Fruit fly (Drosophila melanogaster) whole organism, pupa: ENCODE measurements around the gene CG11317.

Experiments
- CG10348 ChIP-seq: fragments of 200-800 bp; sonication (Bioruptor generic); IDR thresholded peaks from 2 replicates; pipeline ENCODE4 v1.3.6; 2022; ENCODE audit warnings: missing biosample characterization, missing genetic modification characterization
- CG12605 ChIP-seq: fragments of 200-800 bp; sonication (Bioruptor generic); IDR thresholded peaks from 2 replicates; pipeline ENCODE4 v1.3.6; 2022; ENCODE audit warnings: missing biosample characterization, missing genetic modification characterization
- CG13204 ChIP-seq: fragments of 200-800 bp; sonication (Bioruptor generic); optimal IDR thresholded peaks from 2 replicates; lab custom pipeline; 2018; ENCODE audit warnings: missing biosample characterization, mild to moderate bottlenecking, missing genetic modification characterization, moderate library complexity
- CG14655 ChIP-seq: fragments of 200-800 bp; sonication (Bioruptor generic); optimal IDR thresholded peaks from 3 replicates; lab custom pipeline; 2017; ENCODE audit warnings: mild to moderate bottlenecking, missing biosample characterization, missing genetic modification reagents, missing genetic modification characterization
- CG15710 ChIP-seq: fragments of 200-800 bp; sonication (Bioruptor generic); optimal IDR thresholded peaks from 2 replicates; lab custom pipeline; 2018; ENCODE audit warnings: missing biosample characterization, mild to moderate bottlenecking, missing genetic modification characterization, moderate library complexity
- CG17806 ChIP-seq: fragments of 200-800 bp; sonication (Bioruptor generic); optimal IDR thresholded peaks from 2 replicates; lab custom pipeline; 2018; ENCODE audit warnings: missing biosample characterization, mild to moderate bottlenecking, missing genetic modification characterization, moderate library complexity
- CG32121 ChIP-seq: fragments of 200-800 bp; sonication (Bioruptor generic); IDR thresholded peaks from 2 replicates; pipeline ENCODE4 v1.3.6; 2022; ENCODE audit warnings: missing biosample characterization, missing genetic modification characterization
- CG34367 ChIP-seq: fragments of 200-800 bp; sonication (Bioruptor generic); optimal IDR thresholded peaks from 2 replicates; lab custom pipeline; 2018; ENCODE audit warnings: missing biosample characterization, mild to moderate bottlenecking, missing genetic modification characterization
- CG4496 ChIP-seq: fragments of 200-800 bp; sonication (Bioruptor generic); IDR thresholded peaks from 3 replicates; pipeline ENCODE4 v1.3.6; 2022; ENCODE audit warnings: missing biosample characterization, missing genetic modification characterization
- CG8159 ChIP-seq: fragments of 200-800 bp; sonication (Bioruptor generic); optimal IDR thresholded peaks from 3 replicates; lab custom pipeline; 2018; ENCODE audit warnings: missing biosample characterization, mild to moderate bottlenecking, missing genetic modification characterization, moderate library complexity
- CG8301 ChIP-seq: fragments of 200-800 bp; sonication (Bioruptor generic); optimal IDR thresholded peaks from 2 replicates; lab custom pipeline; 2018; ENCODE audit warnings: missing biosample characterization, mild to moderate bottlenecking, missing genetic modification characterization
- CG9948 ChIP-seq: fragments of 200-800 bp; sonication (Bioruptor generic); optimal IDR thresholded peaks from 2 replicates; lab custom pipeline; 2018; ENCODE audit warnings: missing biosample characterization, mild to moderate bottlenecking, missing genetic modification characterization, moderate library complexity
- D1 ChIP-seq: fragments of 200-800 bp; sonication (Bioruptor generic); optimal IDR thresholded peaks from 2 replicates; lab custom pipeline; 2018; ENCODE audit warnings: missing biosample characterization, mild to moderate bottlenecking, missing genetic modification characterization, moderate library complexity
- EcR ChIP-seq: fragments of 200-800 bp; sonication (Bioruptor generic); optimal IDR thresholded peaks from 3 replicates; lab custom pipeline; 2019; ENCODE audit warnings: missing biosample characterization, missing genetic modification characterization, mild to moderate bottlenecking, moderate library complexity, missing genetic modification reagents
- Ets98B ChIP-seq: fragments of 200-800 bp; sonication (Bioruptor generic); IDR thresholded peaks from 2 replicates; pipeline ENCODE4 v1.3.6; 2022; ENCODE audit warnings: missing biosample characterization, missing genetic modification characterization
- Pif1A ChIP-seq: fragments of 200-800 bp; sonication (Bioruptor generic); optimal IDR thresholded peaks from 3 replicates; lab custom pipeline; 2016; ENCODE audit warnings: missing biosample characterization, missing genetic modification characterization
- Pif1B ChIP-seq: fragments of 200-800 bp; sonication (Bioruptor generic); optimal IDR thresholded peaks from 3 replicates; lab custom pipeline; 2016; ENCODE audit warnings: missing biosample characterization, missing genetic modification characterization
- Snoo ChIP-seq: fragments of 200-800 bp; sonication (Bioruptor generic); optimal IDR thresholded peaks from 3 replicates; lab custom pipeline; 2017; ENCODE audit warnings: missing biosample characterization, mild to moderate bottlenecking, missing genetic modification characterization, inconsistent platforms
- fd96Ca ChIP-seq: fragments of 200-800 bp; sonication (Bioruptor generic); IDR thresholded peaks from 3 replicates; pipeline ENCODE4 v1.3.6; 2022; ENCODE audit warnings: missing biosample characterization, missing genetic modification characterization
- gl ChIP-seq: fragments of 200-800 bp; sonication (Bioruptor generic); optimal IDR thresholded peaks from 2 replicates; lab custom pipeline; 2018; ENCODE audit warnings: missing biosample characterization, mild to moderate bottlenecking, missing genetic modification characterization
- rn ChIP-seq: fragments of 200-800 bp; sonication (Bioruptor generic); IDR thresholded peaks from 2 replicates; pipeline ENCODE4 v1.3.6; 2022; ENCODE audit warnings: missing biosample characterization, missing genetic modification characterization

CG11317 gene

DNA sequence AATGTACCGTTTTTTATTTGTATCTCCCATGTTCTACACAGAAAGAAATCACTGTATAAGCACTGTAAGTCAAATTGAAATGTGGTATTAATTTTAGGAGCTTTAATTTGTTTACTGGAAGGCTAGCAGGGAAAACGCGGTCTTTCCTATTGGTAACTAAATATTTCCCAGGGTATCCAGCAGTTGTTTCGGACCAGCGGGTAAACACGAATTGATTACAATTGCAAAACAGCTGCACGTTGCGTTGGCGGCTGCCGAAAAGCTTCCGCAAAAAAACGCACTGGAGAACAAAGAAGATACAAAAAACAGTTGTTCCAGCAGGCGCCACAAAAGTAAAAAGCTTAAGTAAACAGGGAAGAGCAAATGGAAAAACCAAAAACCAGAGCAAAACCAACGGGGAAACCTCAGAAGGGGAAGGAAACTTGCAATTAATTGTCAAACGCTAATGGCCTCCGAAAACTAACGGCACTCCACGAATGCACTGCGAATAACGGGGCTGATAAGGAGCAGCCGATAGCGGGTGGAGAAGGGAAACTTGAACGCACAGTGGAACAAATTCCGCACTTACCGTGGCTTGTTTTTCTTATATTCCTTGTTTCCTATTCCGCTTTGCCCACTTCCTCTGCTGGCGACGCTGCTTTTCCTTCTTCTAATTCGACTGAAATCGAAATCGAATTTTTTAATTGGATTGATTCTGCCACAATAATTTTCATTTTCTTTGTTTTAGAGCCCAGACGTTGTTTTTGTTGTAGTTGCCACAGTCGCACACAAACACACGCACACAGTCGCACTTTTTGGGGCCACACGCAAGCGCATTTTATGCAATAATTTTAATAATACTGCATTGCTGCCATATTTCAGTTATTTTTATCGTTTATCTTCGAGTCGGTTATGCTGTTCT, 37.1 kb downstream of the CG11317 start:
- TF ChIP-seq CG15710 (tag; lab: Kevin White, UChicago) = no peak
- TF ChIP-seq CG8159 = peak; percentile 24
- peak; percentile 86 for TF ChIP-seq fd96Ca (GFP tag; lab: Robert Waterston, UW)
- peak; percentile 78 for TF ChIP-seq CG4496 (GFP tag; lab: Robert Waterston, UW)
- no peak for TF ChIP-seq CG13204 (GFP tag; lab: Kevin White, UChicago)
- TF ChIP-seq D1 (tag; lab: Kevin White, UChicago) = no peak
- TF ChIP-seq CG12605 = peak; percentile 70; the same call in 1 of the 2 replicates
- TF ChIP-seq rn (GFP tag; lab: Robert Waterston, UW) = peak; percentile 33; the same call in 1 of the 2 replicates
- TF ChIP-seq CG9948 (tag; lab: Kevin White, UChicago) = no peak
- TF ChIP-seq Ets98B (GFP tag; lab: Robert Waterston, UW) = peak; percentile 75
- TF ChIP-seq CG17806 = peak; percentile 26
- TF ChIP-seq Pif1A = peak; percentile 38
- TF ChIP-seq CG34367 = no peak
- TF ChIP-seq CG14655 = peak; percentile 60
- TF ChIP-seq CG32121 (GFP tag; lab: Robert Waterston, UW) = peak; percentile 48; the same call in 1 of the 2 replicates
- peak; percentile 37 for TF ChIP-seq CG8301 (tag; lab: Kevin White, UChicago)
- no peak for TF ChIP-seq EcR
- TF ChIP-seq Pif1B (GFP tag; lab: Kevin White, UChicago) = no peak
- TF ChIP-seq CG10348 (GFP tag; lab: Robert Waterston, UW) = no peak
- no peak for TF ChIP-seq Snoo (tag; lab: Kevin White, UChicago)
- TF ChIP-seq gl (tag; lab: Kevin White, UChicago) = no peak

- TF ChIP-seq D1 (tag; lab: Kevin White, UChicago) (peak; percentile 4), CG4496 (GFP tag; lab: Robert Waterston, UW) (peak; percentile 89; the same call in 2 of the 3 replicates), Pif1A (no peak), gl (tag; lab: Kevin White, UChicago) (peak; percentile 41), Snoo (tag; lab: Kevin White, UChicago) (peak; percentile 90), CG9948 (tag; lab: Kevin White, UChicago) (peak; percentile 82), CG12605 (peak; percentile 56; the same call in 1 of the 2 replicates), CG8159 (peak; percentile 90), rn (GFP tag; lab: Robert Waterston, UW) (0 out of 2 replicates have a peak, but pooled peaks have one; percentile 56), CG34367 (peak; percentile 70), Pif1B (GFP tag; lab: Kevin White, UChicago) (peak; percentile 78), CG8301 (tag; lab: Kevin White, UChicago) (peak; percentile 84), CG10348 (GFP tag; lab: Robert Waterston, UW) (no peak), Ets98B (GFP tag; lab: Robert Waterston, UW) (peak; percentile 83), CG17806 (peak; percentile 84), CG14655 (peak; percentile 85), CG13204 (GFP tag; lab: Kevin White, UChicago) (no peak), CG15710 (tag; lab: Kevin White, UChicago) (peak; percentile 86), EcR (no peak), CG32121 (GFP tag; lab: Robert Waterston, UW) (peak; percentile 81), fd96Ca (GFP tag; lab: Robert Waterston, UW) (no peak)
- TF ChIP-seq, all 21 proteins: peak for 16
These were observed 37.9 kb downstream of the CG11317 start for dm6 chr3R:31059036-31059806.

- no peak for TF ChIP-seq rn (GFP tag; lab: Robert Waterston, UW)
- TF ChIP-seq CG10348 (GFP tag; lab: Robert Waterston, UW) = no peak
- TF ChIP-seq Pif1B (GFP tag; lab: Kevin White, UChicago) = no peak
- no peak for TF ChIP-seq CG4496 (GFP tag; lab: Robert Waterston, UW)
- TF ChIP-seq CG15710 (tag; lab: Kevin White, UChicago) = no peak
- no peak for TF ChIP-seq CG8159
- no peak for TF ChIP-seq CG8301 (tag; lab: Kevin White, UChicago)
- no peak; the same call in 1 of the 2 replicates for TF ChIP-seq Ets98B (GFP tag; lab: Robert Waterston, UW)
- TF ChIP-seq fd96Ca (GFP tag; lab: Robert Waterston, UW) = no peak
- TF ChIP-seq Snoo (tag; lab: Kevin White, UChicago) = no peak
- no peak for TF ChIP-seq CG17806
- no peak for TF ChIP-seq CG9948 (tag; lab: Kevin White, UChicago)
- TF ChIP-seq CG13204 (GFP tag; lab: Kevin White, UChicago) = no peak
- no peak for TF ChIP-seq gl (tag; lab: Kevin White, UChicago)
These were observed 43.3 kb downstream of the CG11317 start, which contains the start of gene Chchd3 for dm6 chr3R:31053784-31054221. TSS of gene Chchd3 (minus strand) at chr3R:31053915.

DNA sequence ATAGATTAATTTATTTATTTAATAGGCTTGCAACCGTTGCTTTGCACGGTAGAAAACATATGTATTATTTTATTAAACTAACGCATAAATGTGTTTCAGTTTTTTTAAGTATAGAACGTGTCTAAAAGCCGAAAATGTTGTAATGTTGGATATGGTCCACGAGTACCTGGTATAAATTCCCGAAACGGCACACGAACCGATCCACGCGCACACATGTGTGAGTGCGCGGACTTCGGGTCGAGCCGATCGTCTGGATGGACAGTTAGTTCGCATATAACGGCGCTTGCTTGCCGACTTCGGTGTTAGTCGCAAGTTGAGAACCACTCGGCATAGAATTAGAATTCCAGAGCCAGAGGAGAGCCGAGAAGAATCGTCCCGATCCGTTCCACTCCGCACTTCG, 48.5 kb downstream of the CG11317 start, which contains the start of gene Alp4:
Alp4 (plus strand) TSS at position 301 of the 400 bp plus-strand sequence.
- TF ChIP-seq CG17806 = no peak
- no peak for TF ChIP-seq CG8159
- no peak for TF ChIP-seq CG4496 (GFP tag; lab: Robert Waterston, UW)
- TF ChIP-seq CG9948 (tag; lab: Kevin White, UChicago) = no peak
- no peak for TF ChIP-seq CG15710 (tag; lab: Kevin White, UChicago)
- no peak for TF ChIP-seq CG12605
- TF ChIP-seq CG8301 (tag; lab: Kevin White, UChicago) = no peak
- TF ChIP-seq fd96Ca (GFP tag; lab: Robert Waterston, UW) = no peak
- TF ChIP-seq CG14655 = no peak
- no peak for TF ChIP-seq CG13204 (GFP tag; lab: Kevin White, UChicago)
- no peak for TF ChIP-seq EcR
- TF ChIP-seq rn (GFP tag; lab: Robert Waterston, UW) = no peak
- TF ChIP-seq Pif1B (GFP tag; lab: Kevin White, UChicago) = no peak
- TF ChIP-seq Ets98B (GFP tag; lab: Robert Waterston, UW) = no peak
